Worm (Caenorhabditis elegans): ENCODE results near the gene srw-11.

ce11 chrV:15272263-15272662 lies 32.1 kb upstream of the srw-11 start, which contains the start of gene T10H4.4:
- no peak for TF ChIP-seq elt-1 (tag; optimal IDR thresholded peaks at IDR 0.05)
- no peak for TF ChIP-seq nhr-12 (tag; optimal IDR thresholded peaks at IDR 0.05)
- no peak for TF ChIP-seq ama-1 (optimal IDR thresholded peaks at IDR 0.05)

All from whole organism, L2 larva.